Fruit fly (Drosophila melanogaster): ENCODE results near the gene CG9519.

CG9519 gene

dm6 chrX:14866911-14867310, 10.8 kb upstream of the CG9519 start:
- TF ChIP-seq EcR (GFP tag; optimal IDR thresholded peaks at IDR 0.05), result no peak
- TF ChIP-seq fd96Ca (GFP tag; IDR thresholded peaks at IDR 0.05), result no peak
- TF ChIP-seq CG9948 (tag; optimal IDR thresholded peaks at IDR 0.05), result no peak
- TF ChIP-seq Ets98B (GFP tag; IDR thresholded peaks at IDR 0.05), result no peak
- TF ChIP-seq CG34367 (tag; optimal IDR thresholded peaks at IDR 0.05), result no peak
- no peak for TF ChIP-seq CG13204 (GFP tag; optimal IDR thresholded peaks at IDR 0.05)
- TF ChIP-seq CG8159 (tag; optimal IDR thresholded peaks at IDR 0.05), result no peak
- TF ChIP-seq CG15710 (tag; optimal IDR thresholded peaks at IDR 0.05), result no peak
- no peak for TF ChIP-seq Snoo (tag; optimal IDR thresholded peaks at IDR 0.05)
- TF ChIP-seq D1 (tag; optimal IDR thresholded peaks at IDR 0.05), result no peak
- no peak for TF ChIP-seq rn (GFP tag; IDR thresholded peaks at IDR 0.05)

- no peak for TF ChIP-seq Pif1B (GFP tag; optimal IDR thresholded peaks at IDR 0.05)
- no peak for TF ChIP-seq CG14655 (GFP tag; optimal IDR thresholded peaks at IDR 0.05)
- TF ChIP-seq CG15710 (tag; optimal IDR thresholded peaks at IDR 0.05), result no peak
- no peak for TF ChIP-seq CG4496 (GFP tag; IDR thresholded peaks at IDR 0.05)
- no peak for TF ChIP-seq CG13204 (GFP tag; optimal IDR thresholded peaks at IDR 0.05)
- TF ChIP-seq CG34367 (tag; optimal IDR thresholded peaks at IDR 0.05), result no peak
- no peak for TF ChIP-seq CG17806 (tag; optimal IDR thresholded peaks at IDR 0.05)
- no peak for TF ChIP-seq CG12605 (GFP tag; IDR thresholded peaks at IDR 0.05)
- no peak for TF ChIP-seq Ets98B (GFP tag; IDR thresholded peaks at IDR 0.05)
- no peak for TF ChIP-seq CG9948 (tag; optimal IDR thresholded peaks at IDR 0.05)
- no peak for TF ChIP-seq CG32121 (GFP tag; IDR thresholded peaks at IDR 0.05)
- TF ChIP-seq gl (tag; optimal IDR thresholded peaks at IDR 0.05), result no peak
- TF ChIP-seq D1 (tag; optimal IDR thresholded peaks at IDR 0.05), result no peak
- no peak for TF ChIP-seq Snoo (tag; optimal IDR thresholded peaks at IDR 0.05)
- no peak for TF ChIP-seq CG8159 (tag; optimal IDR thresholded peaks at IDR 0.05)
Measured at dm6 chrX:14862494-14862893, 6.3 kb upstream of the CG9519 start.

DNA sequence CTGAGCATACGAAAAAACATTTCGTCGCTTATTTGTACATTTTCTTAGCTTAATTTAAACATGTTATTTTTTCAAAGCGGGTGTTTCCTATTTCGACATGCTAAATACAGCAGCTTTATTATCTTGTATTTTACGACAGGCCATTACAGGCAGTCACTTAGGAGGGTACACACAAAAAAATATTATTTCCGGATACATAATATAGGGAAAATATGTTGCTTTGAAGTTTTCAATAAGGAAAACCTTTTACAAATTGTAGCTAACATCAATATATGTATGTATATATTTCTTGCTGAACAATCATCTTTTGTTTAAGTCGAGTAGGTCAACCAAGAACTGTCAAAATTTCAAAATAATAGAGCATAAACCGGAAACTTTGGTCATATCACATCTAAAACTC, 2.8 kb upstream of the CG9519 start, which contains the start of gene CG46399:
Gene CG46399 (plus strand): TSS at position 301 of the 400 bp plus-strand sequence.
- no peak for TF ChIP-seq CG32121 (GFP tag; IDR thresholded peaks at IDR 0.05)
- TF ChIP-seq CG4496 (GFP tag; IDR thresholded peaks at IDR 0.05), result no peak
- no peak for TF ChIP-seq CG8159 (tag; optimal IDR thresholded peaks at IDR 0.05)
- TF ChIP-seq CG13204 (GFP tag; optimal IDR thresholded peaks at IDR 0.05), result no peak
- no peak for TF ChIP-seq Pif1B (GFP tag; optimal IDR thresholded peaks at IDR 0.05)
- no peak for TF ChIP-seq CG12605 (GFP tag; IDR thresholded peaks at IDR 0.05)
- no peak for TF ChIP-seq CG8301 (tag; optimal IDR thresholded peaks at IDR 0.05)
- TF ChIP-seq Pif1A (GFP tag; optimal IDR thresholded peaks at IDR 0.05), result no peak
- no peak for TF ChIP-seq rn (GFP tag; IDR thresholded peaks at IDR 0.05)
- no peak for TF ChIP-seq gl (tag; optimal IDR thresholded peaks at IDR 0.05)
- no peak for TF ChIP-seq CG34367 (tag; optimal IDR thresholded peaks at IDR 0.05)
- TF ChIP-seq fd96Ca (GFP tag; IDR thresholded peaks at IDR 0.05), result no peak
- TF ChIP-seq EcR (GFP tag; optimal IDR thresholded peaks at IDR 0.05), result no peak
- no peak for TF ChIP-seq CG15710 (tag; optimal IDR thresholded peaks at IDR 0.05)
- TF ChIP-seq Ets98B (GFP tag; IDR thresholded peaks at IDR 0.05), result no peak
- no peak for TF ChIP-seq CG9948 (tag; optimal IDR thresholded peaks at IDR 0.05)
- TF ChIP-seq CG10348 (GFP tag; IDR thresholded peaks at IDR 0.05), result no peak
- TF ChIP-seq CG17806 (tag; optimal IDR thresholded peaks at IDR 0.05), result no peak
- no peak for TF ChIP-seq CG14655 (GFP tag; optimal IDR thresholded peaks at IDR 0.05)

- peak; percentile 61; the same call in 2 of the 3 replicates for TF ChIP-seq CG4496 (GFP tag; IDR thresholded peaks at IDR 0.05)
- no peak for TF ChIP-seq CG8159 (tag; optimal IDR thresholded peaks at IDR 0.05)
- TF ChIP-seq CG32121 (GFP tag; IDR thresholded peaks at IDR 0.05), result peak; percentile 77
- TF ChIP-seq rn (GFP tag; IDR thresholded peaks at IDR 0.05), result no peak
- TF ChIP-seq CG17806 (tag; optimal IDR thresholded peaks at IDR 0.05), result no peak
- peak; percentile 46; the same call in 1 of the 3 replicates for TF ChIP-seq fd96Ca (GFP tag; IDR thresholded peaks at IDR 0.05)
Measured at dm6 chrX:14857883-14858282, 1.7 kb upstream of the CG9519 start.

- TF ChIP-seq Pif1A (GFP tag; optimal IDR thresholded peaks at IDR 0.05) (no peak), rn (GFP tag; IDR thresholded peaks at IDR 0.05) (no peak), Pif1B (GFP tag; optimal IDR thresholded peaks at IDR 0.05) (no peak), CG14655 (GFP tag; optimal IDR thresholded peaks at IDR 0.05) (no peak), CG4496 (GFP tag; IDR thresholded peaks at IDR 0.05) (no peak), CG34367 (tag; optimal IDR thresholded peaks at IDR 0.05) (no peak), fd96Ca (GFP tag; IDR thresholded peaks at IDR 0.05) (no peak), CG8301 (tag; optimal IDR thresholded peaks at IDR 0.05) (no peak), CG17806 (tag; optimal IDR thresholded peaks at IDR 0.05) (no peak), CG15710 (tag; optimal IDR thresholded peaks at IDR 0.05) (no peak), gl (tag; optimal IDR thresholded peaks at IDR 0.05) (no peak), CG9948 (tag; optimal IDR thresholded peaks at IDR 0.05) (no peak), CG8159 (tag; optimal IDR thresholded peaks at IDR 0.05) (no peak), CG13204 (GFP tag; optimal IDR thresholded peaks at IDR 0.05) (no peak), CG32121 (GFP tag; IDR thresholded peaks at IDR 0.05) (no peak), Snoo (tag; optimal IDR thresholded peaks at IDR 0.05) (no peak), CG12605 (GFP tag; IDR thresholded peaks at IDR 0.05) (no peak), CG10348 (GFP tag; IDR thresholded peaks at IDR 0.05) (no peak), EcR (GFP tag; optimal IDR thresholded peaks at IDR 0.05) (no peak)
Measured at dm6 chrX:14853153-14853672, 2.9 kb downstream of the CG9519 start, which contains the start of gene CG9521. TSS of gene CG9521 (minus strand) at chrX:14853269.

DNA sequence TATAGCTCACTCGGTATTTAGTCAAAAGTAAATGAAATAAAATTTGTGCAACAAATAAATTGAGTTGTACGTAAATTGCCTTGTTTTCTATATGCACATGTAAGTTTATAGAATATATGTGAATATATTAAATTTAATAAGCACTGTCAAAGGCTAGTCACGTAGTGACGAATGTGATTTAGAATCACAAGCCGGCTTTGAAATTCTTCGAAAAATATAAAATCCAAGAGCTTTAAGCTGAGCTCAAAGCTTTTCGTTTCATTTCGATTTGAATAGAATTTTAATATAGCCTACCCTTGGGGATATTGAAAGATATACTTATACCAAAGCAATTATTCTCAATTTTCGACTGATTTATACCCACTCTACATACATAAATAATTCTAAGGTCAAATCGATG, 6.1 kb downstream of the CG9519 start:
- no peak for TF ChIP-seq CG10348 (GFP tag; IDR thresholded peaks at IDR 0.05)
- TF ChIP-seq CG32121 (GFP tag; IDR thresholded peaks at IDR 0.05), result no peak
- no peak for TF ChIP-seq CG13204 (GFP tag; optimal IDR thresholded peaks at IDR 0.05)
- no peak for TF ChIP-seq D1 (tag; optimal IDR thresholded peaks at IDR 0.05)
- TF ChIP-seq gl (tag; optimal IDR thresholded peaks at IDR 0.05), result no peak
- TF ChIP-seq CG34367 (tag; optimal IDR thresholded peaks at IDR 0.05), result no peak
- TF ChIP-seq CG14655 (GFP tag; optimal IDR thresholded peaks at IDR 0.05), result no peak
- no peak for TF ChIP-seq Ets98B (GFP tag; IDR thresholded peaks at IDR 0.05)
- no peak for TF ChIP-seq CG4496 (GFP tag; IDR thresholded peaks at IDR 0.05)
- no peak for TF ChIP-seq CG9948 (tag; optimal IDR thresholded peaks at IDR 0.05)
- TF ChIP-seq CG8301 (tag; optimal IDR thresholded peaks at IDR 0.05), result no peak
- TF ChIP-seq CG12605 (GFP tag; IDR thresholded peaks at IDR 0.05), result no peak
- TF ChIP-seq rn (GFP tag; IDR thresholded peaks at IDR 0.05), result no peak
- TF ChIP-seq EcR (GFP tag; optimal IDR thresholded peaks at IDR 0.05), result no peak
- no peak for TF ChIP-seq Pif1B (GFP tag; optimal IDR thresholded peaks at IDR 0.05)
- TF ChIP-seq CG15710 (tag; optimal IDR thresholded peaks at IDR 0.05), result no peak
- TF ChIP-seq CG8159 (tag; optimal IDR thresholded peaks at IDR 0.05), result no peak
